Worm (Caenorhabditis elegans) whole organism, mixed stage, embryonic: ENCODE results near the gene srbc-51.
"Not testable (repeated sequence)": the region's sequence is repeated elsewhere in the genome, so short reads cannot be mapped to it uniquely, and the experiment has no call there.

Experiments used
- blmp-1 ChIP-seq: fragments of 150-350 bp; optimal IDR thresholded peaks from 2 replicates; lab custom pipeline; 2014; ENCODE audit warnings: missing biosample characterization, missing genetic modification characterization
- lsy-2 ChIP-seq: fragments of 150-350 bp; optimal IDR thresholded peaks from 2 replicates; lab custom pipeline; 2014; ENCODE audit warnings: missing biosample characterization, missing genetic modification characterization
- mep-1 ChIP-seq: fragments of 150-350 bp; optimal IDR thresholded peaks from 2 replicates; lab custom pipeline; 2017; ENCODE audit warnings: missing biosample characterization, missing genetic modification reagents, missing genetic modification characterization, inconsistent platforms
- nhr-12 ChIP-seq: fragments of 150-350 bp; optimal IDR thresholded peaks from 2 replicates; lab custom pipeline; 2014; ENCODE audit warnings: missing biosample characterization, missing genetic modification characterization
- pha-4 ChIP-seq: fragments of 150-350 bp; optimal IDR thresholded peaks from 2 replicates; lab custom pipeline; 2018; ENCODE audit warnings: missing biosample characterization, missing genetic modification reagents, missing genetic modification characterization
- snpc-4 ChIP-seq: fragments of 150-350 bp; optimal IDR thresholded peaks from 2 replicates; lab custom pipeline; 2014; ENCODE audit warnings: missing biosample characterization, missing genetic modification characterization
- sptf-1 ChIP-seq: sonication (generic microtip); optimal IDR thresholded peaks from 2 replicates; lab custom pipeline; 2017; ENCODE audit warnings: mild to moderate bottlenecking, missing genetic modification characterization, moderate library complexity, missing compliant biosample characterization
- unc-62 ChIP-seq: fragments of 150-350 bp; optimal IDR thresholded peaks from 2 replicates; lab custom pipeline; 2014; ENCODE audit warnings: missing biosample characterization, missing genetic modification reagents, missing genetic modification characterization
- ztf-11 ChIP-seq: fragments of 150-350 bp; optimal IDR thresholded peaks from 2 replicates; lab custom pipeline; 2014; ENCODE audit warnings: missing biosample characterization, missing genetic modification characterization

- TF ChIP-seq mep-1 (tag; lab: Kevin White, UChicago); ztf-11 (tag; lab: Kevin White, UChicago); nhr-12; blmp-1; lsy-2 (tag; lab: Kevin White, UChicago); unc-62 (GFP tag; lab: Kevin White, UChicago); sptf-1 (tag; lab: Kevin White, UChicago); pha-4 (tag; lab: Kevin White, UChicago); snpc-4 (tag; lab: Kevin White, UChicago): not testable (repeated sequence)
Observed at ce11 chrV:15802623-15803022, 23.6 kb upstream of the srbc-51 start, which contains the start of gene T26E4.9.
